Worm (Caenorhabditis elegans): ENCODE data around the gene C33E10.10.

The C33E10.10 gene

DNA sequence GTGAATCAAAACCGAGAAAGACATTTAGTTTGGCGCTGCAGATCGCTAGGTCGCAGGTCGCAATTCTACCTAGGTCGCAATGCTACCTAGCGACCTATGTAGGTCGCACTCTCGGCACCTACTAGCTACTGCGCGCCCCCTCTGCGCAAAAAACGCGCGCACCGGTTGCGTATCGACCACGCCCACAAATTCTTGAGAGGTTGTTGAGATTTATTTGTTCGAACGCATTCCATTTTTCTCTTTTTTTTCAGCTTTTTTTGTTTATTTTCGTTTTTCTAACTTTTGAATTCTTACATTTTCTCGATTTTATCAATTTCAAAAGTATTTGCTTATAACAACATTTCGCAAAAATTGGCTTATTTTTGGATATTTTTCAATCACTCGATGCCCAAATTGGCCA lies at the start of gene C33E10.10:
Gene C33E10.10, minus strand, starts transcription at position 101 of the 400 bp plus-strand sequence.
- TF ChIP-seq snpc-4 (tag; optimal IDR thresholded peaks at IDR 0.05) (no peak), jun-1 (tag; optimal IDR thresholded peaks at IDR 0.05) (no peak), ceh-62 (tag; optimal IDR thresholded peaks at IDR 0.05) (no peak), F49E8.2 (tag; optimal IDR thresholded peaks at IDR 0.05; ENCODE audit: borderline replicate concordance) (no peak), dve-1 (tag; optimal IDR thresholded peaks at IDR 0.05; ENCODE audit: insufficient read depth) (no peak), lim-7 (GFP tag; IDR thresholded peaks at IDR 0.05) (no peak), daf-12 (tag; optimal IDR thresholded peaks at IDR 0.05) (no peak), nhr-48 (tag; optimal IDR thresholded peaks at IDR 0.05) (no peak), D1046.2 (GFP tag; IDR thresholded peaks at IDR 0.05) (no peak), F37D6.2 (tag; optimal IDR thresholded peaks at IDR 0.05) (no peak), pqm-1 (tag; optimal IDR thresholded peaks at IDR 0.05) (no peak), Y105C5A.15 (GFP tag; IDR thresholded peaks at IDR 0.05) (no peak), T20F7.1 (GFP tag; optimal IDR thresholded peaks at IDR 0.05) (no peak), ZK337.2 (GFP tag; IDR thresholded peaks at IDR 0.05) (no peak), dmd-8 (GFP tag; IDR thresholded peaks at IDR 0.05) (no peak), egl-43 (GFP tag; IDR thresholded peaks at IDR 0.05) (no peak), F26F4.8 (GFP tag; conservative IDR thresholded peaks at IDR 0.05) (no peak), php-3 (GFP tag; IDR thresholded peaks at IDR 0.05) (no peak), F10B5.3 (tag; optimal IDR thresholded peaks at IDR 0.05) (no peak)

DNA sequence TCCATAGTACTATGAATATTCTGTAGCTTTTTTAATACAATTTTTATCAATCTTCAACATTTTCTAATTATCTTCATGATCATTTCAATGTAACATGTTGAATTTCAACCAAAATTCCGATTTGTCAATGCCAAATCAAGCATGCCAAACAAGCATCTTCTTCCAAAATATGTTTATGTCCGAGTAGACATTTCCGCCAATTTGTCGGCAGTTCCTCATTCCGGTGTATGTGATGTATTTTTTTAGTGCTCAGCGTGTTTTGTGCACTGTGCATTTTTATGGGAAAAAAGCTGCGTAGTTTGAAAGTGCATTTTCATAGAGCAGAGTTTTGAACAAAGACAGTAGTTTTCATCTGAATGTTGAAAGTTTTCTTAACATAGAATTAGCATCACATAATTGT lies 47.6 kb upstream of the C33E10.10 start:
- peak; percentile 90 for TF ChIP-seq aha-1 (tag)
- no peak for TF ChIP-seq jun-1 (tag; optimal IDR thresholded peaks at IDR 0.05)

DNA sequence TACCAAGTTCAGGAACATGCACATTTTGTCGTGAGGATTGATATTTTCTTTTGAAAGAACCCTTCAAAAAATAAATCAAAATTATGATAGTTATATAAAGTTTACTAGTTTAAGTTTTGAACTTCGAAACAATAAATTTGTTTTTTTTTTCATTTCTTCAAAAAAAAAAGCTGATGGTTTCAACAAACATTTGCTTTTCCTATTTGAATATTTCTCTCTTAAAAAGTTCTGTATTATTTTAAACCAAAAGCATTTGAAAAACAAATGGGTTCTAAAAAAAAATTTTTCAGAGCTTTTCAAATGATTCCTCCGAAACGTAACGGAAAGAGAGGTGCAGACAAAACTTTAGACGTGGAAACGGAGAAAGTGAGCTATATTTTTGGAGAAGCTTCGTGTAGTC lies 38.7 kb upstream of the C33E10.10 start, which contains the start of gene C53C11.1:
Gene C53C11.1, plus strand, starts transcription at position 301 of the 400 bp plus-strand sequence.
- no peak for TF ChIP-seq nhr-102 (tag; optimal IDR thresholded peaks at IDR 0.05)
- TF ChIP-seq saeg-2 (GFP tag; IDR thresholded peaks at IDR 0.05): no peak
- no peak for TF ChIP-seq D1046.2 (GFP tag; IDR thresholded peaks at IDR 0.05)
- no peak for TF ChIP-seq pha-4 (GFP tag; IDR thresholded peaks at IDR 0.05)
- no peak for TF ChIP-seq pha-4 (tag; optimal IDR thresholded peaks at IDR 0.05)
- no peak for TF ChIP-seq zag-1 (tag; optimal IDR thresholded peaks at IDR 0.05)
- TF ChIP-seq Y105C5A.15 (GFP tag; IDR thresholded peaks at IDR 0.05): no peak
- TF ChIP-seq lim-7 (GFP tag; IDR thresholded peaks at IDR 0.05): no peak
- no peak for TF ChIP-seq nhr-77 (tag; optimal IDR thresholded peaks at IDR 0.05)
- no peak for TF ChIP-seq vab-7 (GFP tag; IDR thresholded peaks at IDR 0.05)
- no peak for TF ChIP-seq pqm-1 (tag; optimal IDR thresholded peaks at IDR 0.05)
- no peak for TF ChIP-seq madf-9 (GFP tag; conservative IDR thresholded peaks at IDR 0.05)
- no peak for TF ChIP-seq snpc-4 (tag; optimal IDR thresholded peaks at IDR 0.05)
- TF ChIP-seq nhr-6 (tag; optimal IDR thresholded peaks at IDR 0.05): no peak
- TF ChIP-seq hmg-1.1 (GFP tag; IDR thresholded peaks at IDR 0.05): no peak

DNA sequence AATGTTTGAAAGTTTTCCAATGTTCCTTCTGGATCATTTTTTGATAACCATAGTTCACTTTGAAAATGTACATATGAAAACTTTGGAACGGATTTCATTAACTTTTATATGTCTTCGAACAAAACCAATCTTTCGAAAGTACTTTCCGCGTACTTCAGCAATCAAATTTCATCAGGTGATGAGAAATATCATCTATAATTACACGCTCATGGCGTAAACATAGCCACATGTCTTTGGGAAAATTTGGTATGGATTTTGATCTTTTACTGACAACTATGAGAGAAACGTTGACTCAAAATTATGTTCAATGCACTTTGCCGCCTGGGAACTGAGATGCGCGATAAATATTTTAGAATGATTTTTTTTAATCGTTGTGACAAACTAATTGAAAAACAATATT lies 37.1 kb upstream of the C33E10.10 start:
- TF ChIP-seq F37D6.2 (tag; optimal IDR thresholded peaks at IDR 0.05): no peak
- TF ChIP-seq ces-1 (GFP tag; optimal IDR thresholded peaks at IDR 0.05): no peak
- TF ChIP-seq zip-2 (tag; optimal IDR thresholded peaks at IDR 0.05): no peak
- TF ChIP-seq pqm-1 (tag; optimal IDR thresholded peaks at IDR 0.05): no peak
- no peak for TF ChIP-seq tag-97 (GFP tag; IDR thresholded peaks at IDR 0.05)
- no peak for TF ChIP-seq daf-19 (GFP tag; conservative IDR thresholded peaks at IDR 0.05)
- no peak for TF ChIP-seq nhr-77 (tag; optimal IDR thresholded peaks at IDR 0.05)
- no peak for TF ChIP-seq unc-39 (tag; optimal IDR thresholded peaks at IDR 0.05)
- TF ChIP-seq Y75B8A.6 (GFP tag; IDR thresholded peaks at IDR 0.05): no peak
- TF ChIP-seq F26F4.8 (GFP tag; conservative IDR thresholded peaks at IDR 0.05): no peak
- TF ChIP-seq hlh-30 (tag; optimal IDR thresholded peaks at IDR 0.05; ENCODE audit: insufficient read depth): no peak
- TF ChIP-seq aly-2 (tag; optimal IDR thresholded peaks at IDR 0.05): no peak
- TF ChIP-seq Y48G9A.11 (GFP tag; IDR thresholded peaks at IDR 0.05): no peak
- TF ChIP-seq egl-27 (tag; optimal IDR thresholded peaks at IDR 0.05): no peak
